Worm (Caenorhabditis elegans) whole organism, L4 larva: ENCODE measurements around the gene srxa-10.

Experiments used
- F10B5.3 ChIP-seq: sonication (generic microtip); optimal IDR thresholded peaks from 2 replicates; lab custom pipeline; 2016; ENCODE audit warnings: mild to moderate bottlenecking, missing genetic modification characterization, missing compliant biosample characterization
- F26F4.8 ChIP-seq: fragments of 200-800 bp; sonication (Bioruptor generic); conservative IDR thresholded peaks from 2 replicates; pipeline ENCODE4 v1.3.6; 2022; ENCODE audit warnings: missing genetic modification characterization, missing compliant biosample characterization
- R02D3.7 ChIP-seq: fragments of 150-350 bp; sonication (generic microtip); optimal IDR thresholded peaks from 3 replicates; lab custom pipeline; 2014; ENCODE audit warnings: missing biosample characterization, missing genetic modification characterization
- T20F7.1 ChIP-seq: fragments of 200-800 bp; sonication (Bioruptor generic); optimal IDR thresholded peaks from 2 replicates; lab custom pipeline; 2018; ENCODE audit warnings: mild to moderate bottlenecking, missing genetic modification characterization, missing compliant biosample characterization
- T26A8.4 ChIP-seq: fragments of 200-800 bp; sonication (Bioruptor generic); IDR thresholded peaks from 2 replicates; pipeline ENCODE4 v1.3.6; 2022; ENCODE audit warnings: missing genetic modification characterization, missing compliant biosample characterization
- aha-1 ChIP-seq: fragments of 150-350 bp; peaks from one replicate; lab custom pipeline; 2014; ENCODE audit warnings: missing biosample characterization, missing genetic modification characterization
- ama-1 ChIP-seq: fragments of 150-350 bp; optimal IDR thresholded peaks from 2 replicates; lab custom pipeline; 2014; ENCODE audit warnings: inconsistent platforms, mixed read lengths
- ceh-32 ChIP-seq: sonication (generic microtip); optimal IDR thresholded peaks from 2 replicates; lab custom pipeline; 2016; ENCODE audit warnings: mild to moderate bottlenecking, missing genetic modification characterization, missing compliant biosample characterization; ENCODE audit not compliant: poor library complexity
- ceh-62 ChIP-seq: sonication (generic microtip); optimal IDR thresholded peaks from 2 replicates; lab custom pipeline; 2017; ENCODE audit warnings: missing biosample characterization, missing genetic modification characterization
- ctbp-1 ChIP-seq: fragments of 200-800 bp; sonication (Bioruptor generic); IDR thresholded peaks from 2 replicates; pipeline ENCODE4 v1.3.6; 2022; ENCODE audit warnings: missing genetic modification reagents, missing genetic modification characterization, missing compliant biosample characterization
- daf-16 ChIP-seq, 3 experiments: sonication (generic microtip); optimal IDR thresholded peaks; 2 replicates each; lab custom pipeline; 2016 to 2017; ENCODE audit warnings: missing genetic modification characterization in 3 of 3, missing genetic modification reagents in 3 of 3, mild to moderate bottlenecking in 2 of 3, missing compliant biosample characterization in 2 of 3, missing biosample characterization in 1 of 3, moderate library complexity in 1 of 3
- daf-19 ChIP-seq: fragments of 200-800 bp; sonication (Bioruptor generic); conservative IDR thresholded peaks from 2 replicates; pipeline ENCODE4 v1.3.6; 2022; ENCODE audit warnings: missing genetic modification characterization, missing compliant biosample characterization
- dmd-9 ChIP-seq: fragments of 200-800 bp; sonication (Bioruptor generic); IDR thresholded peaks from 2 replicates; pipeline ENCODE4 v1.3.6; 2022; ENCODE audit warnings: missing genetic modification reagents, missing genetic modification characterization, missing compliant biosample characterization
- duxl-1 ChIP-seq: sonication (generic microtip); optimal IDR thresholded peaks from 2 replicates; lab custom pipeline; 2016; ENCODE audit warnings: mild to moderate bottlenecking, missing genetic modification characterization, moderate library complexity, missing compliant biosample characterization; ENCODE audit not compliant: poor library complexity
- dve-1 ChIP-seq: sonication (generic microtip); optimal IDR thresholded peaks from 2 replicates; lab custom pipeline; 2017; ENCODE audit warnings: antibody characterized with exemption, mild to moderate bottlenecking, missing genetic modification characterization, missing compliant biosample characterization; ENCODE audit not compliant: insufficient read depth
- fkh-10 ChIP-seq: fragments of 150-350 bp; optimal IDR thresholded peaks from 2 replicates; lab custom pipeline; 2014; ENCODE audit warnings: missing biosample characterization, missing genetic modification reagents, missing genetic modification characterization
- gei-8 ChIP-seq: fragments of 200-800 bp; sonication (Bioruptor generic); optimal IDR thresholded peaks from 2 replicates; lab custom pipeline; 2018; ENCODE audit warnings: mild to moderate bottlenecking, missing genetic modification characterization, missing compliant biosample characterization
- hlh-30 ChIP-seq: sonication (generic microtip); optimal IDR thresholded peaks from 2 replicates; lab custom pipeline; 2017; ENCODE audit warnings: antibody characterized with exemption, mild to moderate bottlenecking, missing genetic modification characterization, missing compliant biosample characterization; ENCODE audit not compliant: insufficient read depth
- hmg-1.1 ChIP-seq: fragments of 200-800 bp; sonication (Bioruptor generic); IDR thresholded peaks from 2 replicates; pipeline ENCODE4 v1.3.6; 2022; ENCODE audit warnings: missing genetic modification reagents, missing genetic modification characterization, missing compliant biosample characterization
- jun-1 ChIP-seq: fragments of 150-350 bp; optimal IDR thresholded peaks from 2 replicates; lab custom pipeline; 2014; ENCODE audit warnings: missing biosample characterization, missing genetic modification reagents, missing genetic modification characterization
- lim-7 ChIP-seq: fragments of 200-800 bp; sonication (Bioruptor generic); IDR thresholded peaks from 2 replicates; pipeline ENCODE4 v1.3.6; 2022; ENCODE audit warnings: missing genetic modification characterization, missing compliant biosample characterization
- lin-1 ChIP-seq: fragments of 200-800 bp; sonication (Bioruptor generic); IDR thresholded peaks from 2 replicates; pipeline ENCODE4 v1.3.6; 2022; ENCODE audit warnings: missing genetic modification reagents, missing genetic modification characterization, missing compliant biosample characterization
- lin-38 ChIP-seq: fragments of 200-800 bp; sonication (Bioruptor generic); IDR thresholded peaks from 2 replicates; pipeline ENCODE4 v1.3.6; 2022; ENCODE audit warnings: missing genetic modification reagents, missing genetic modification characterization, missing compliant biosample characterization
- lsy-2 ChIP-seq, 2 experiments: fragments of 150-350 bp in 1 of 2; sonication (generic microtip) in 1 of 2; optimal IDR thresholded peaks; 2 replicates each; lab custom pipeline; 2014 to 2017; ENCODE audit warnings: missing biosample characterization in 2 of 2, missing genetic modification characterization in 2 of 2
- mdt-29 ChIP-seq: fragments of 200-800 bp; sonication (Bioruptor generic); IDR thresholded peaks from 2 replicates; pipeline ENCODE4 v1.3.6; 2022; ENCODE audit warnings: missing genetic modification reagents, missing genetic modification characterization, missing compliant biosample characterization
- mep-1 ChIP-seq: fragments of 150-350 bp; sonication (generic microtip); optimal IDR thresholded peaks from 3 replicates; lab custom pipeline; 2014; ENCODE audit warnings: missing biosample characterization, missing genetic modification characterization
- mes-2 ChIP-seq: sonication (generic microtip); optimal IDR thresholded peaks from 2 replicates; lab custom pipeline; 2016; ENCODE audit warnings: missing genotype, mild to moderate bottlenecking, missing genetic modification characterization, missing compliant biosample characterization; ENCODE audit not compliant: poor library complexity, severe bottlenecking
- mxl-2 ChIP-seq: fragments of 200-800 bp; sonication (Bioruptor generic); conservative IDR thresholded peaks from 2 replicates; pipeline ENCODE4 v1.3.6; 2022; ENCODE audit warnings: missing genetic modification reagents, missing genetic modification characterization, missing compliant biosample characterization
- nhr-102 ChIP-seq: sonication (generic microtip); optimal IDR thresholded peaks from 2 replicates; lab custom pipeline; 2016; ENCODE audit warnings: mild to moderate bottlenecking, missing genetic modification characterization, moderate library complexity, missing compliant biosample characterization
- nhr-25 ChIP-seq: sonication (generic microtip); optimal IDR thresholded peaks from 2 replicates; lab custom pipeline; 2017; ENCODE audit warnings: missing genetic modification characterization, mild to moderate bottlenecking, missing compliant biosample characterization, antibody characterized with exemption, moderate library complexity, borderline replicate concordance; ENCODE audit not compliant: insufficient read depth
- nhr-41 ChIP-seq: fragments of 200-800 bp; sonication (Bioruptor generic); IDR thresholded peaks from 2 replicates; pipeline ENCODE4 v1.3.6; 2022; ENCODE audit warnings: missing genetic modification reagents, missing genetic modification characterization, missing compliant biosample characterization
- nhr-6 ChIP-seq: fragments of 150-350 bp; optimal IDR thresholded peaks from 2 replicates; lab custom pipeline; 2014; ENCODE audit warnings: missing biosample characterization, missing genetic modification characterization
- snpc-4 ChIP-seq: fragments of 150-350 bp; optimal IDR thresholded peaks from 2 replicates; lab custom pipeline; 2014; ENCODE audit warnings: missing biosample characterization, missing genetic modification characterization
- unc-62 ChIP-seq, 3 experiments: fragments of 150-350 bp in 1 of 3; sonication (generic microtip); optimal IDR thresholded peaks in 2 of 3; peaks in 1 of 3; 1 replicate in 1 of 3; 2 replicates in 2 of 3; lab custom pipeline; 2014 to 2017; ENCODE audit warnings: missing biosample characterization in 3 of 3, missing genetic modification characterization in 3 of 3, missing genetic modification reagents in 3 of 3, missing genotype in 1 of 3
- zfp-3 ChIP-seq: fragments of 200-800 bp; sonication (Bioruptor generic); conservative IDR thresholded peaks from 2 replicates; pipeline ENCODE4 v1.3.6; 2022; ENCODE audit warnings: missing genetic modification reagents, missing genetic modification characterization, missing compliant biosample characterization
- zip-2 ChIP-seq: fragments of 150-350 bp; optimal IDR thresholded peaks from 2 replicates; lab custom pipeline; 2014; ENCODE audit warnings: missing biosample characterization, missing genetic modification characterization

The srxa-10 gene

ce11 chrIII:9824330-9824934, 28.1 kb upstream of the srxa-10 start, which contains the start of gene lin-52:
TSS of gene lin-52 (minus strand) at chrIII:9824750.
- TF ChIP-seq F26F4.8 (GFP tag; lab: Robert Waterston, UW) = no peak
- TF ChIP-seq T20F7.1 (GFP tag; lab: Kevin White, UChicago) = peak; percentile 50
- no peak for TF ChIP-seq R02D3.7 (tag; lab: Kevin White, UChicago)
- peak in 1 of 2 experiments; percentile 12 for TF ChIP-seq lsy-2 (tag; optimal IDR thresholded peaks at IDR 0.05; lab: Kevin White, UChicago)
- TF ChIP-seq ama-1 (lab: Kevin White, UChicago) = peak; percentile 70
- TF ChIP-seq nhr-25 (tag; lab: Kevin White, UChicago) = no peak
- TF ChIP-seq daf-16 (GFP tag; optimal IDR thresholded peaks at IDR 0.05; lab: Kevin White, UChicago) = no peak
- peak; percentile 14 for TF ChIP-seq daf-16 (tag; optimal IDR thresholded peaks at IDR 0.05; lab: Kevin White, UChicago)
- TF ChIP-seq jun-1 (tag; lab: Kevin White, UChicago) = no peak
- no peak; the same call in 1 of the 2 replicates for TF ChIP-seq mdt-29 (GFP tag; lab: Robert Waterston, UW)
- TF ChIP-seq lin-38 (GFP tag; lab: Robert Waterston, UW) = peak; percentile 22; the same call in 1 of the 2 replicates
- no peak for TF ChIP-seq ceh-32
- peak; percentile 23; the same call in 1 of the 2 replicates for TF ChIP-seq T26A8.4 (GFP tag; lab: Robert Waterston, UW)
- no peak for TF ChIP-seq gei-8 (GFP tag; lab: Kevin White, UChicago)
- TF ChIP-seq nhr-6 (tag; lab: Kevin White, UChicago) = no peak
- 0 out of 2 replicates have a peak, but pooled peaks have one; percentile 32 for TF ChIP-seq nhr-41 (GFP tag; lab: Robert Waterston, UW)
- peak; percentile 13 for TF ChIP-seq mep-1 (tag; lab: Kevin White, UChicago)
- 0 out of 2 replicates have a peak, but pooled peaks have one; percentile 30 for TF ChIP-seq lin-1 (GFP tag; lab: Robert Waterston, UW)
- TF ChIP-seq snpc-4 = no peak
- TF ChIP-seq dve-1 = peak; percentile 22
- TF ChIP-seq mes-2 (tag; lab: Kevin White, UChicago) = peak; percentile 21
- no peak for TF ChIP-seq ceh-62
- peak; percentile 50 for TF ChIP-seq nhr-102
- 0 out of 2 replicates have a peak, but pooled peaks have one; percentile 17 for TF ChIP-seq ctbp-1
- 0 out of 2 replicates have a peak, but pooled peaks have one; percentile 6 for TF ChIP-seq mxl-2 (GFP tag; lab: Robert Waterston, UW)
- TF ChIP-seq hmg-1.1 = no peak
- TF ChIP-seq dmd-9 (GFP tag; lab: Robert Waterston, UW) = no peak
- peak; percentile 88 for TF ChIP-seq zfp-3 (GFP tag; lab: Robert Waterston, UW)
- no peak for TF ChIP-seq zip-2
- no peak for TF ChIP-seq F10B5.3 (tag; lab: Kevin White, UChicago)
- TF ChIP-seq daf-19 (GFP tag; lab: Robert Waterston, UW) = peak; percentile 76; the same call in 1 of the 2 replicates
- TF ChIP-seq unc-62 (GFP tag; optimal IDR thresholded peaks at IDR 0.05 in 1 of 2; lab: Kevin White, UChicago) = peak in 1 of 2 experiments; percentile 22
- TF ChIP-seq unc-62 (tag; optimal IDR thresholded peaks at IDR 0.05; lab: Kevin White, UChicago) = no peak
- no peak for TF ChIP-seq duxl-1 (tag; lab: Kevin White, UChicago)
- TF ChIP-seq aha-1 (tag; lab: Kevin White, UChicago) = peak; percentile 91
- no peak for TF ChIP-seq fkh-10
- TF ChIP-seq hlh-30 (tag; lab: Kevin White, UChicago) = peak; percentile 1

- no peak for TF ChIP-seq lim-7
- TF ChIP-seq unc-62 (GFP tag; optimal IDR thresholded peaks at IDR 0.05 in 1 of 2; lab: Kevin White, UChicago) = peak in 1 of 2 experiments; percentile 97
- TF ChIP-seq unc-62 (tag; optimal IDR thresholded peaks at IDR 0.05; lab: Kevin White, UChicago) = no peak
These were observed 27.4 kb upstream of the srxa-10 start for ce11 chrIII:9823748-9824147.
